Worm (Caenorhabditis elegans) whole organism, L3 larva: ENCODE results near the gene math-1.

Source experiments
- aly-2 ChIP-seq: fragments of 150-350 bp; optimal IDR thresholded peaks from 2 replicates; lab custom pipeline; 2014; ENCODE audit warnings: missing biosample characterization, missing genetic modification characterization
- fos-1 ChIP-seq: fragments of 150-350 bp; optimal IDR thresholded peaks from 2 replicates; lab custom pipeline; 2014; ENCODE audit warnings: missing biosample characterization, missing genetic modification characterization
- nhr-25 ChIP-seq: sonication (generic microtip); optimal IDR thresholded peaks from 2 replicates; lab custom pipeline; 2017; ENCODE audit warnings: missing biosample characterization, missing genetic modification characterization
- nhr-67 ChIP-seq: fragments of 150-350 bp; optimal IDR thresholded peaks from 2 replicates; lab custom pipeline; 2014; ENCODE audit warnings: missing biosample characterization, missing genetic modification characterization
- nhr-76 ChIP-seq: fragments of 150-350 bp; sonication (generic microtip); optimal IDR thresholded peaks from 5 replicates; lab custom pipeline; 2014; ENCODE audit warnings: missing biosample characterization, missing genetic modification characterization
- sea-2 ChIP-seq: fragments of 150-350 bp; sonication (generic microtip); optimal IDR thresholded peaks from 4 replicates; lab custom pipeline; 2014; ENCODE audit warnings: missing biosample characterization, missing genetic modification reagents, missing genetic modification characterization

DNA sequence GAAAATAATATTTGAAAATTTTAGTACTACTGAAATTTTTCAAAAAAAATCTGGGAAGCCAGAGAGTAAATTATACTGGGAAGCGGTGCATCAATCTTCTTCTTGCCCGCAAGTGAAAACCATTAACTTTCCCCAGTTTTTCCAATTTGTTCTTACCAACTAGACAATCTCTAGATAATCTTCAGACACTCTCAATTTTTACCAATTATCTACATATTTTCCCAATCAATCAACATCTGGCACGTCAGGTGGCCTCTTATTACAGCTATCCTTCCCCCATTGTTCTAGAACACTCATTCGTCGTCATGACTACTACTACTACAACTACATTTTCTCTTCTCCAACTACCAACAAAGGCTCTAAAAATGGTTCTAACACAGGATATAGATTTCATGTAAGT is 18.0 kb upstream of the math-1 start, which contains the start of gene fbxb-6:
- no peak for TF ChIP-seq sea-2 (GFP tag; lab: Kevin White, UChicago)
- no peak for TF ChIP-seq nhr-67 (tag; lab: Kevin White, UChicago)
- no peak for TF ChIP-seq aly-2 (tag; lab: Kevin White, UChicago)
- TF ChIP-seq fos-1 (tag; lab: Kevin White, UChicago): no peak
- no peak for TF ChIP-seq nhr-25
- no peak for TF ChIP-seq nhr-76 (tag; lab: Kevin White, UChicago)
